Worm (Caenorhabditis elegans): ENCODE measurements around the gene F49E12.7.

F49E12.7 gene

ce11 chrII:8404748-8405147, 8.8 kb upstream of the F49E12.7 start, which contains the start of gene skpo-1:
TSS of gene skpo-1 (minus strand) at chrII:8404848.
- TF ChIP-seq attf-4 (tag; optimal IDR thresholded peaks at IDR 0.05) (no peak), zag-1 (tag; optimal IDR thresholded peaks at IDR 0.05) (no peak), T20F7.1 (GFP tag; optimal IDR thresholded peaks at IDR 0.05) (no peak), hif-1 (tag; optimal IDR thresholded peaks at IDR 0.05) (no peak), lin-1 (GFP tag; IDR thresholded peaks at IDR 0.05) (no peak), unc-39 (tag; optimal IDR thresholded peaks at IDR 0.05) (no peak), snpc-4 (tag; optimal IDR thresholded peaks at IDR 0.05) (no peak), dmd-8 (GFP tag; IDR thresholded peaks at IDR 0.05) (no peak), madf-5 (GFP tag; IDR thresholded peaks at IDR 0.05) (no peak), D1046.2 (GFP tag; IDR thresholded peaks at IDR 0.05) (no peak)

ce11 chrII:8399997-8400396, 4.1 kb upstream of the F49E12.7 start:
- TF ChIP-seq nhr-28 (tag; optimal IDR thresholded peaks at IDR 0.05): peak; percentile 47
- peak; percentile 84 for TF ChIP-seq pqm-1 (tag; optimal IDR thresholded peaks at IDR 0.05)
- no peak for TF ChIP-seq snpc-1.2 (GFP tag; IDR thresholded peaks at IDR 0.05)
- TF ChIP-seq T20F7.1 (GFP tag; optimal IDR thresholded peaks at IDR 0.05): peak; percentile 38
- TF ChIP-seq egl-27 (tag; optimal IDR thresholded peaks at IDR 0.05): no peak
- no peak for TF ChIP-seq Y5F2A.4 (GFP tag; optimal IDR thresholded peaks at IDR 0.05)
- no peak for TF ChIP-seq daf-19 (GFP tag; conservative IDR thresholded peaks at IDR 0.05)
- no peak for TF ChIP-seq Y105C5A.15 (GFP tag; IDR thresholded peaks at IDR 0.05)
- no peak for TF ChIP-seq fkh-10 (GFP tag; optimal IDR thresholded peaks at IDR 0.05)
- peak; percentile 20 for TF ChIP-seq dve-1 (tag; optimal IDR thresholded peaks at IDR 0.05; ENCODE audit: insufficient read depth)
- peak in 1 of 2 experiments; percentile 63 for TF ChIP-seq unc-62 (GFP tag; optimal IDR thresholded peaks at IDR 0.05 in 1 of 2)
- no peak for TF ChIP-seq unc-62 (tag; optimal IDR thresholded peaks at IDR 0.05)
- no peak for TF ChIP-seq F10B5.3 (tag; optimal IDR thresholded peaks at IDR 0.05)

ce11 chrII:8399064-8399463, 3.1 kb upstream of the F49E12.7 start, which contains the start of gene dod-23:
TSS of gene dod-23 (minus strand) at chrII:8399164.
- TF ChIP-seq Y105C5A.15 (GFP tag; IDR thresholded peaks at IDR 0.05) (no peak), dmd-6 (GFP tag; IDR thresholded peaks at IDR 0.05) (0 out of 2 replicates have a peak, but pooled peaks have one; percentile 18), duxl-1 (tag; optimal IDR thresholded peaks at IDR 0.05; ENCODE audit: poor library complexity) (no peak), lir-3 (tag; optimal IDR thresholded peaks at IDR 0.05) (no peak)

- TF ChIP-seq dve-1 (tag; optimal IDR thresholded peaks at IDR 0.05; ENCODE audit: insufficient read depth): peak; percentile 24
- no peak for TF ChIP-seq unc-39 (tag; optimal IDR thresholded peaks at IDR 0.05)
Observed at ce11 chrII:8394205-8394604, 1.7 kb downstream of the F49E12.7 start, which contains the start of gene F49E12.8. TSS of gene F49E12.8 (minus strand) at chrII:8394305.

- TF ChIP-seq lin-38 (GFP tag; IDR thresholded peaks at IDR 0.05) (no peak), rbr-2 (tag; optimal IDR thresholded peaks at IDR 0.05) (no peak), lsy-2 (tag; optimal IDR thresholded peaks at IDR 0.05) (no peak), zag-1 (tag; optimal IDR thresholded peaks at IDR 0.05) (no peak), dpl-1 (GFP tag; optimal IDR thresholded peaks at IDR 0.05) (no peak), nhr-28 (tag; optimal IDR thresholded peaks at IDR 0.05) (peak; percentile 77), daf-16 (GFP tag; optimal IDR thresholded peaks at IDR 0.05) (no peak), daf-16 (tag; optimal IDR thresholded peaks at IDR 0.05) (peak; percentile 37), ztf-11 (tag; optimal IDR thresholded peaks at IDR 0.05) (no peak), nhr-102 (tag; optimal IDR thresholded peaks at IDR 0.05) (no peak), egl-27 (tag; optimal IDR thresholded peaks at IDR 0.05) (no peak), fkh-10 (GFP tag; optimal IDR thresholded peaks at IDR 0.05) (no peak), F49E8.2 (tag; optimal IDR thresholded peaks at IDR 0.05; ENCODE audit: borderline replicate concordance) (no peak), nhr-77 (tag; optimal IDR thresholded peaks at IDR 0.05) (peak; percentile 11), lir-3 (tag; optimal IDR thresholded peaks at IDR 0.05) (no peak), F37D6.2 (tag; optimal IDR thresholded peaks at IDR 0.05) (no peak), snpc-4 (tag; optimal IDR thresholded peaks at IDR 0.05) (no peak), ztf-7 (tag; optimal IDR thresholded peaks at IDR 0.05) (no peak), ceh-28 (tag; optimal IDR thresholded peaks at IDR 0.05) (no peak), nhr-42 (GFP tag; IDR thresholded peaks at IDR 0.05) (no peak), mep-1 (tag; optimal IDR thresholded peaks at IDR 0.05) (no peak), jun-1 (tag; optimal IDR thresholded peaks at IDR 0.05) (no peak), set-16 (GFP tag; IDR thresholded peaks at IDR 0.05) (no peak), lin-29 (GFP tag; IDR thresholded peaks at IDR 0.05) (no peak), unc-62 (GFP tag; optimal IDR thresholded peaks at IDR 0.05 in 1 of 2) (no peak), unc-62 (tag; optimal IDR thresholded peaks at IDR 0.05) (no peak), ctbp-1 (GFP tag; IDR thresholded peaks at IDR 0.05) (no peak)
Observed at ce11 chrII:8392215-8392614, 3.7 kb downstream of the F49E12.7 start.
